Fruit fly (Drosophila melanogaster) whole organism, wandering third instar larva: ENCODE data around the gene Shmt.

Experiments
- Abd-B ChIP-seq: fragments of >200 bp; optimal IDR thresholded peaks from 2 replicates; lab custom pipeline; 2017; ENCODE audit warnings: missing biosample characterization, missing genetic modification characterization
- CG32264 ChIP-seq: fragments of 200-800 bp; sonication (Bioruptor generic); optimal IDR thresholded peaks from 2 replicates; lab custom pipeline; 2016; ENCODE audit warnings: missing biosample characterization, missing genetic modification characterization
- CG9705 ChIP-seq: fragments of 200-800 bp; sonication (Bioruptor generic); optimal IDR thresholded peaks from 2 replicates; lab custom pipeline; 2018; ENCODE audit warnings: missing biosample characterization, mild to moderate bottlenecking, missing genetic modification characterization
- CrebA ChIP-seq: fragments of 200-800 bp; sonication (Bioruptor generic); optimal IDR thresholded peaks from 2 replicates; lab custom pipeline; 2016; ENCODE audit warnings: missing biosample characterization, mild to moderate bottlenecking, missing genetic modification characterization, borderline replicate concordance
- Dfd ChIP-seq: fragments of >200 bp; optimal IDR thresholded peaks from 2 replicates; lab custom pipeline; 2017; ENCODE audit warnings: missing biosample characterization, missing genetic modification characterization
- Dif ChIP-seq: fragments of 200-275, 200-300 bp; sonication (Bioruptor generic); optimal IDR thresholded peaks from 2 replicates; lab custom pipeline; 2018; ENCODE audit warnings: missing biosample characterization, missing genetic modification characterization; ENCODE audit not compliant: partially characterized antibody
- GATAd ChIP-seq: sonication (Bioruptor generic); optimal IDR thresholded peaks from 2 replicates; lab custom pipeline; 2016; ENCODE audit warnings: missing biosample characterization, missing genetic modification characterization
- HLH106 ChIP-seq: fragments of 200-800 bp; optimal IDR thresholded peaks from 3 replicates; lab custom pipeline; 2019; ENCODE audit warnings: missing biosample characterization, mild to moderate bottlenecking, missing genetic modification characterization, moderate library complexity
- Hnf4 ChIP-seq: fragments of 200-800 bp; sonication (Bioruptor generic); optimal IDR thresholded peaks from 2 replicates; lab custom pipeline; 2016; ENCODE audit warnings: missing biosample characterization, mild to moderate bottlenecking, missing genetic modification characterization
- Hr78 ChIP-seq: fragments of >200 bp; optimal IDR thresholded peaks from 2 replicates; lab custom pipeline; 2017; ENCODE audit warnings: missing biosample characterization, missing genetic modification characterization
- Hr83 ChIP-seq: fragments of 200-300 bp; sonication (Bioruptor generic); optimal IDR thresholded peaks from 2 replicates; lab custom pipeline; 2016; ENCODE audit warnings: missing biosample characterization, mild to moderate bottlenecking, missing genetic modification characterization, moderate library complexity; ENCODE audit not compliant: poor library complexity, severe bottlenecking
- Jra ChIP-seq: sonication (Bioruptor generic); optimal IDR thresholded peaks from 2 replicates; lab custom pipeline; 2016; ENCODE audit warnings: missing biosample characterization, missing genetic modification characterization
- Mio ChIP-seq: sonication (Bioruptor generic); optimal IDR thresholded peaks from 2 replicates; lab custom pipeline; 2016; ENCODE audit warnings: missing biosample characterization, missing genetic modification characterization
- Myc ChIP-seq: fragments of >200 bp; optimal IDR thresholded peaks from 2 replicates; lab custom pipeline; 2017
- N ChIP-seq: fragments of >200 bp; optimal IDR thresholded peaks from 2 replicates; lab custom pipeline; 2018; ENCODE audit warnings: missing biosample characterization, missing external identifiers, missing genetic modification characterization
- OdsH ChIP-seq: fragments of 200-800 bp; sonication (Bioruptor generic); optimal IDR thresholded peaks from 2 replicates; lab custom pipeline; 2016; ENCODE audit warnings: missing biosample characterization, mild to moderate bottlenecking, missing genetic modification characterization
- Rel ChIP-seq, 2 experiments: fragments of 200-800 bp; sonication (Bioruptor generic) in 1 of 2; optimal IDR thresholded peaks; 2 replicates in 1 of 2; 3 replicates in 1 of 2; lab custom pipeline; 2016 to 2019; ENCODE audit warnings: mild to moderate bottlenecking in 2 of 2, missing biosample characterization in 2 of 2, missing genetic modification characterization in 2 of 2, moderate library complexity in 1 of 2
- Sp1 ChIP-seq: fragments of 200-800 bp; sonication (Bioruptor generic); optimal IDR thresholded peaks from 3 replicates; lab custom pipeline; 2019; ENCODE audit warnings: missing biosample characterization, mild to moderate bottlenecking, missing genetic modification characterization, moderate library complexity
- Vsx2 ChIP-seq: fragments of 200-300, 225-300 bp; sonication (Bioruptor generic); optimal IDR thresholded peaks from 2 replicates; lab custom pipeline; 2018; ENCODE audit warnings: missing biosample characterization, missing genetic modification characterization; ENCODE audit not compliant: partially characterized antibody
- br ChIP-seq: fragments of 200-800 bp; sonication (Bioruptor generic); optimal IDR thresholded peaks from 2 replicates; lab custom pipeline; 2016; ENCODE audit warnings: missing biosample characterization, missing genetic modification characterization
- dl ChIP-seq, 2 experiments: fragments of 175-275, 200-275 bp in 1 of 2; fragments of 200-275 bp in 1 of 2; sonication (Bioruptor generic); optimal IDR thresholded peaks; lab custom pipeline; 2018; ENCODE audit warnings: mild to moderate bottlenecking in 2 of 2, missing biosample characterization in 2 of 2, missing genetic modification characterization in 2 of 2, moderate library complexity in 2 of 2; ENCODE audit not compliant: partially characterized antibody in 2 of 2, insufficient read depth in 1 of 2
- dmrt93B ChIP-seq: fragments of 200-800 bp; sonication (Bioruptor generic); optimal IDR thresholded peaks from 2 replicates; lab custom pipeline; 2018; ENCODE audit warnings: missing biosample characterization, mild to moderate bottlenecking, missing genetic modification characterization
- dsf ChIP-seq: sonication (Bioruptor generic); optimal IDR thresholded peaks from 2 replicates; lab custom pipeline; 2016; ENCODE audit warnings: missing biosample characterization, missing genetic modification characterization, borderline replicate concordance
- ey ChIP-seq: fragments of 200-800 bp; sonication (Bioruptor generic); optimal IDR thresholded peaks from 2 replicates; lab custom pipeline; 2016; ENCODE audit warnings: missing biosample characterization, missing genetic modification characterization
- foxo ChIP-seq, 2 experiments: fragments of 200-800 bp; sonication (Bioruptor generic); optimal IDR thresholded peaks; 2 replicates in 1 of 2; 3 replicates in 1 of 2; lab custom pipeline; 2016 to 2017; ENCODE audit warnings: missing biosample characterization in 2 of 2, missing genetic modification characterization in 2 of 2
- fru ChIP-seq: fragments of 200-800 bp; sonication (Bioruptor generic); optimal IDR thresholded peaks from 3 replicates; lab custom pipeline; 2016; ENCODE audit warnings: missing biosample characterization, mild to moderate bottlenecking, missing genetic modification characterization
- h ChIP-seq: fragments of 200-800 bp; sonication (Bioruptor generic); optimal IDR thresholded peaks from 3 replicates; lab custom pipeline; 2016; ENCODE audit warnings: missing biosample characterization, mild to moderate bottlenecking, missing genetic modification characterization
- jim ChIP-seq: fragments of 175-275, 200-325 bp; sonication (Bioruptor generic); optimal IDR thresholded peaks from 2 replicates; lab custom pipeline; 2016; ENCODE audit warnings: missing biosample characterization, mild to moderate bottlenecking, missing genetic modification characterization
- lola ChIP-seq: fragments of >200 bp; optimal IDR thresholded peaks from 2 replicates; lab custom pipeline; 2017; ENCODE audit warnings: missing biosample characterization, missing genetic modification characterization
- pan ChIP-seq: fragments of >200 bp; optimal IDR thresholded peaks from 2 replicates; lab custom pipeline; 2017
- psq ChIP-seq: fragments of 200-800 bp; sonication (Bioruptor generic); optimal IDR thresholded peaks from 3 replicates; lab custom pipeline; 2017; ENCODE audit warnings: missing biosample characterization, mild to moderate bottlenecking, missing genetic modification characterization, moderate library complexity
- rgr ChIP-seq: fragments of 200-800 bp; sonication (Bioruptor generic); optimal IDR thresholded peaks from 3 replicates; lab custom pipeline; 2016; ENCODE audit warnings: missing biosample characterization, mild to moderate bottlenecking, missing genetic modification characterization
- sage ChIP-seq: fragments of 200-800 bp; sonication (Bioruptor generic); optimal IDR thresholded peaks from 2 replicates; lab custom pipeline; 2016; ENCODE audit warnings: missing biosample characterization, mild to moderate bottlenecking, missing genetic modification characterization
- sv ChIP-seq: fragments of 200-800 bp; sonication (Bioruptor generic); optimal IDR thresholded peaks from 3 replicates; lab custom pipeline; 2016; ENCODE audit warnings: missing biosample characterization, missing genetic modification characterization
- tai ChIP-seq: sonication (Bioruptor generic); optimal IDR thresholded peaks from 2 replicates; lab custom pipeline; 2016; ENCODE audit warnings: missing biosample characterization, missing genetic modification characterization
- usp ChIP-seq: fragments of >200 bp; optimal IDR thresholded peaks from 2 replicates; lab custom pipeline; 2017; ENCODE audit warnings: missing biosample characterization, missing genetic modification characterization
- woc ChIP-seq: sonication (Bioruptor generic); optimal IDR thresholded peaks from 2 replicates; lab custom pipeline; 2016; ENCODE audit warnings: missing biosample characterization, mild to moderate bottlenecking, missing genetic modification characterization

The Shmt gene

dm6 chrX:5885521-5885920 lies 31.1 kb downstream of the Shmt start:
- TF ChIP-seq CG9705 (no peak), GATAd (GFP tag; lab: Kevin White, UChicago) (no peak), pan (no peak), sage (GFP tag; lab: Kevin White, UChicago) (no peak), br (no peak), Sp1 (GFP tag; lab: Kevin White, UChicago) (no peak), rgr (GFP tag; lab: Kevin White, UChicago) (no peak), Hr78 (no peak), woc (GFP tag; lab: Kevin White, UChicago) (no peak), usp (GFP tag; lab: Kevin White, UChicago) (no peak)
- TF ChIP-seq, all 38 proteins: peak for 0

DNA sequence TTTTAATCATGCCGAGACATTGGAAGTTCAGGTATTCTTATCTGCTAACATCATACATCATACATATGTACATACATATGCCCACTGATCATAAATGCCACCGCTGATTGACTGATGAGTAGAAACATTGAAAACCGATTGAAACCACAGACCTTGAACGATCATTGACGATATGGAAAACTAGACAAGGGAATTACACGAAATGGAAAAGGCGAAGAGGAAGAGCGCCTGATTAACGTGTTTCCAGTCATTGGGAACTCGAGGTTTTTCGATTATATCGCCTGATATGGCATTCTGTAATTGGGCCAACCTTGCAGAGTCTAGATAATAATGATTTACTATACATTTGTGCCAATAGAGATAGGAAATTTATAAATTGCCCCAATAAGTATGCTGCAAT lies 31.7 kb downstream of the Shmt start:
- TF ChIP-seq Vsx2 (no peak), GATAd (GFP tag; lab: Kevin White, UChicago) (no peak), sage (GFP tag; lab: Kevin White, UChicago) (no peak), Rel (GFP tag; optimal IDR thresholded peaks at IDR 0.05; lab: Kevin White, UChicago) (no peak), Rel (tag; optimal IDR thresholded peaks at IDR 0.05; lab: Kevin White, UChicago) (no peak), woc (GFP tag; lab: Kevin White, UChicago) (no peak), Dfd (GFP tag; lab: Kevin White, UChicago) (no peak), Sp1 (GFP tag; lab: Kevin White, UChicago) (no peak), Mio (GFP tag; lab: Kevin White, UChicago) (no peak)

dm6 chrX:5884294-5884693 lies 32.3 kb downstream of the Shmt start:
- TF ChIP-seq sage (GFP tag; lab: Kevin White, UChicago), result no peak
- TF ChIP-seq dmrt93B, result no peak
- no peak for TF ChIP-seq CG9705
- TF ChIP-seq Jra (GFP tag; lab: Kevin White, UChicago), result no peak
- TF ChIP-seq OdsH (GFP tag; lab: Kevin White, UChicago), result no peak
- TF ChIP-seq Dfd (GFP tag; lab: Kevin White, UChicago), result no peak
- no peak for TF ChIP-seq Myc
- TF ChIP-seq Hr83 (GFP tag; lab: Kevin White, UChicago), result no peak
- no peak for TF ChIP-seq Mio (GFP tag; lab: Kevin White, UChicago)
- TF ChIP-seq CrebA, result no peak
- no peak for TF ChIP-seq h (GFP tag; lab: Kevin White, UChicago)
- no peak for TF ChIP-seq dl (GFP tag; optimal IDR thresholded peaks at IDR 0.05; lab: Kevin White, UChicago; ENCODE audit: insufficient read depth in 1 of 2, partially characterized antibody in 2 of 2)
- TF ChIP-seq foxo (GFP tag; optimal IDR thresholded peaks at IDR 0.05; lab: Kevin White, UChicago), result no peak
- TF ChIP-seq usp (GFP tag; lab: Kevin White, UChicago), result no peak
- TF ChIP-seq N, result no peak
- TF ChIP-seq woc (GFP tag; lab: Kevin White, UChicago), result no peak
- TF ChIP-seq pan, result no peak
- TF ChIP-seq Vsx2, result no peak
- TF ChIP-seq psq (GFP tag; lab: Kevin White, UChicago), result no peak
- no peak for TF ChIP-seq Hnf4 (GFP tag; lab: Kevin White, UChicago)

dm6 chrX:5883394-5883793 lies 33.2 kb downstream of the Shmt start:
- TF ChIP-seq ey (no peak), dsf (GFP tag; lab: Kevin White, UChicago) (no peak), Hr78 (no peak), Abd-B (GFP tag; lab: Kevin White, UChicago) (no peak), h (GFP tag; lab: Kevin White, UChicago) (peak; percentile 54), Myc (peak; percentile 86), Dfd (GFP tag; lab: Kevin White, UChicago) (no peak), rgr (GFP tag; lab: Kevin White, UChicago) (peak; percentile 50), Hr83 (GFP tag; lab: Kevin White, UChicago) (no peak), fru (GFP tag; lab: Kevin White, UChicago) (peak; percentile 41), dl (GFP tag; optimal IDR thresholded peaks at IDR 0.05; lab: Kevin White, UChicago; ENCODE audit: insufficient read depth in 1 of 2, partially characterized antibody in 2 of 2) (no peak), usp (GFP tag; lab: Kevin White, UChicago) (no peak), sv (GFP tag; lab: Kevin White, UChicago) (peak; percentile 2), OdsH (GFP tag; lab: Kevin White, UChicago) (no peak), N (no peak), tai (GFP tag; lab: Kevin White, UChicago) (no peak), Vsx2 (no peak), HLH106 (tag; lab: Kevin White, UChicago) (peak; percentile 43), pan (no peak), CG32264 (GFP tag; lab: Kevin White, UChicago) (no peak), br (peak; percentile 18), foxo (GFP tag; optimal IDR thresholded peaks at IDR 0.05; lab: Kevin White, UChicago) (peak in 1 of 2 experiments; percentile 57), woc (GFP tag; lab: Kevin White, UChicago) (no peak), jim (GFP tag; lab: Kevin White, UChicago) (no peak), Dif (GFP tag; lab: Kevin White, UChicago) (no peak), lola (no peak), sage (GFP tag; lab: Kevin White, UChicago) (no peak), CrebA (no peak), Hnf4 (GFP tag; lab: Kevin White, UChicago) (peak; percentile 54), Sp1 (GFP tag; lab: Kevin White, UChicago) (no peak), Rel (GFP tag; optimal IDR thresholded peaks at IDR 0.05; lab: Kevin White, UChicago) (no peak), Rel (tag; optimal IDR thresholded peaks at IDR 0.05; lab: Kevin White, UChicago) (peak; percentile 37)
